Fruit fly (Drosophila melanogaster): ENCODE data around the gene Sry-delta.

Sry-delta gene

DNA sequence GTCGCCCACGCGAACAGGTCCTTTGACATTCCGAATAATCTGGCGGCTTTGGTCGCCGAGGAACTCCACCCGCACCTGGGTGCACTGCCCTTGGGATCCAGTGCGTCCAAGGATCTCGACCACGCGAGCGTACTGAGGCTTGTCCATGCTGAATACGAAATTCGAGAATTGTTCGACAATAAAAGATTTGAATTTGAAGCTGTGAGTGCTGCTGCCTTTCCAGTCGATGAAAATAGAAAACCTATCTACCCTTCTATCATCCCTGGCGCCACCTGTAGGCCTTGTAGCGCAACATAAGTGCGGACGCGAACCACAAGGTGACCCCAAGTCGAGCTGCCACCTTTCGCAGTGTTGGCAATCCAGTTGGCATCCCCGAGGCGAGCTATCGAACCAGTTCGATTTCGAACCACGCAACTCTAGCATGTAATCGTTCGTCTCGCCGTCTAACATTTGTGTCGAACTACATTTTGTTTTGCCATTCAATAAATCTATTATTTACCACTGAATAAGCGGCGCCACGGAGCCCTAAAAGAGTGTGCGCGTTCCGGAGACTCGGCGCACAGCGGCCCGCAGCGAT lies 20.6 kb upstream of the Sry-delta start, which contains the start of the genes RpS28a and Axn (continued):
- no peak for TF ChIP-seq CG12391 (tag; optimal IDR thresholded peaks at IDR 0.05)
- peak; percentile 99 for TF ChIP-seq trem (tag; optimal IDR thresholded peaks at IDR 0.05)
- TF ChIP-seq H2.0 (GFP tag; IDR thresholded peaks at IDR 0.05), result no peak; the same call in 1 of the 2 replicates
- peak in 1 of 2 experiments; percentile 54 for TF ChIP-seq crp (GFP tag; optimal IDR thresholded peaks at IDR 0.05)
- TF ChIP-seq Max (GFP tag; optimal IDR thresholded peaks at IDR 0.05), result no peak
- no peak for TF ChIP-seq ro (GFP tag; IDR thresholded peaks at IDR 0.05)
- no peak for TF ChIP-seq Vsx1 (GFP tag; optimal IDR thresholded peaks at IDR 0.05)
- TF ChIP-seq D (optimal IDR thresholded peaks at IDR 0.05), result peak; percentile 81
- TF ChIP-seq D (GFP tag; optimal IDR thresholded peaks at IDR 0.05), result no peak
- no peak for TF ChIP-seq fu2 (GFP tag; optimal IDR thresholded peaks at IDR 0.05)
- TF ChIP-seq CG10321 (GFP tag; IDR thresholded peaks at IDR 0.05), result 0 out of 2 replicates have a peak, but pooled peaks have one; percentile 6
- no peak for TF ChIP-seq CG6272 (GFP tag; IDR thresholded peaks at IDR 0.05)
- no peak for TF ChIP-seq pho (GFP tag; optimal IDR thresholded peaks at IDR 0.05)
- TF ChIP-seq emc (GFP tag; optimal IDR thresholded peaks at IDR 0.05), result no peak
- TF ChIP-seq zen (tag; optimal IDR thresholded peaks at IDR 0.05), result no peak
- no peak for TF ChIP-seq luna (GFP tag; optimal IDR thresholded peaks at IDR 0.05)
- TF ChIP-seq Scr (GFP tag; IDR thresholded peaks at IDR 0.05; ENCODE audit: partially characterized antibody), result peak; percentile 58; the same call in 1 of the 2 replicates
- TF ChIP-seq Nf-YA (GFP tag; IDR thresholded peaks at IDR 0.05), result no peak
- no peak for TF ChIP-seq sima (GFP tag; optimal IDR thresholded peaks at IDR 0.05)
- TF ChIP-seq hb (GFP tag; IDR thresholded peaks at IDR 0.05; ENCODE audit: partially characterized antibody), result no peak; the same call in 1 of the 3 replicates
- no peak for TF ChIP-seq CG16815 (GFP tag; optimal IDR thresholded peaks at IDR 0.05)

DNA sequence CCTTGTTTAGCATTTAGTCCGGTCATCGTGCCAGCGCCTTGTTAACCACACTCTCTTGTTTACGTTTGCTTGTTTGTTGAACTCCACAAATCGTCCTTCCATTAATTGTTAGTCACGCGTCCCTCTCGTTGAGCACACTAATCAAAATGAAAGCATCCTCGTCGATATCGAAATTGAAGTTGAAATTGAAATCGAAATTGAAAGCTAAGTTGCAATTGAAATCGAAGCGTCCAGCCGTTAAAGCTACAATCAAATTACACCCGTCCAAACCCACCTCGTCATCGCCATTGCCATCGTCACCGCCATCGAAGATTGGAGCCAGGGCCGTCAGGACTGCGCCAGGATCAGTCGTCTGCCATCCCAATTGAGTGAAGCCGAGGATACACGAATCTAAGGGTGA lies 19.7 kb upstream of the Sry-delta start:
- TF ChIP-seq HLH4C (GFP tag; IDR thresholded peaks at IDR 0.05; ENCODE audit: partially characterized antibody) (no peak), vvl (GFP tag; IDR thresholded peaks at IDR 0.05) (0 out of 2 replicates have a peak, but pooled peaks have one; percentile 8), Adf1 (GFP tag; IDR thresholded peaks at IDR 0.05) (no peak), CG9876 (GFP tag; optimal IDR thresholded peaks at IDR 0.05) (no peak), CG15601 (tag; optimal IDR thresholded peaks at IDR 0.05) (peak; percentile 97)

dm6 chr3R:30030061-30030460 lies 13.1 kb upstream of the Sry-delta start:
- TF ChIP-seq pros (GFP tag; optimal IDR thresholded peaks at IDR 0.05) (peak; percentile 77), Nf-YB (GFP tag; optimal IDR thresholded peaks at IDR 0.05) (peak; percentile 96), Bgb (GFP tag; IDR thresholded peaks at IDR 0.05; ENCODE audit: partially characterized antibody) (0 out of 2 replicates have a peak, but pooled peaks have one; percentile 25), Nf-YC (tag; optimal IDR thresholded peaks at IDR 0.05) (peak; percentile 96), seq (GFP tag; IDR thresholded peaks at IDR 0.05) (peak; percentile 59; the same call in 1 of the 2 replicates), CG7928 (GFP tag; optimal IDR thresholded peaks at IDR 0.05) (no peak), Dad (GFP tag; optimal IDR thresholded peaks at IDR 0.05) (no peak)

- TF ChIP-seq zf30C (GFP tag; optimal IDR thresholded peaks at IDR 0.05), result no peak
- TF ChIP-seq gcm (GFP tag; optimal IDR thresholded peaks at IDR 0.05), result peak; percentile 92
- no peak for TF ChIP-seq CG33557 (GFP tag; optimal IDR thresholded peaks at IDR 0.05)
- TF ChIP-seq Gug (GFP tag; IDR thresholded peaks at IDR 0.05), result no peak
These were observed 10.9 kb upstream of the Sry-delta start for dm6 chr3R:30032281-30032680.
